Worm (Caenorhabditis elegans) whole organism, midembryonic: ENCODE results near the gene fbxa-16.
"Not testable (repeated sequence)": the region's sequence is repeated elsewhere in the genome, so short reads cannot be mapped to it uniquely, and the experiment has no call there.

Experiments
- T22C8.4 ChIP-seq: fragments of 200-800 bp; sonication (Bioruptor generic); IDR thresholded peaks from 2 replicates; pipeline ENCODE4 v1.3.6; 2022; ENCODE audit warnings: missing genetic modification characterization, missing compliant biosample characterization
- cog-1 ChIP-seq: sonication (generic microtip); optimal IDR thresholded peaks from 2 replicates; lab custom pipeline; 2016; ENCODE audit warnings: missing genetic modification characterization, missing compliant biosample characterization
- flt-1 ChIP-seq: fragments of 200-800 bp; sonication (Bioruptor generic); IDR thresholded peaks from 2 replicates; pipeline ENCODE4 v1.3.6; 2022; ENCODE audit warnings: missing genetic modification characterization, missing compliant biosample characterization
- klf-2 ChIP-seq: fragments of 200-800 bp; sonication (Bioruptor generic); conservative IDR thresholded peaks from 2 replicates; pipeline ENCODE4 v1.3.6; 2022; ENCODE audit warnings: missing genetic modification reagents, missing genetic modification characterization, missing compliant biosample characterization
- med-1 ChIP-seq: sonication (generic microtip); optimal IDR thresholded peaks from 2 replicates; lab custom pipeline; 2017; ENCODE audit warnings: missing genetic modification characterization, mild to moderate bottlenecking, missing compliant biosample characterization, antibody characterized with exemption, missing genetic modification reagents; ENCODE audit not compliant: insufficient read depth
- ref-1 ChIP-seq: fragments of 200-800 bp; sonication (Bioruptor generic); conservative IDR thresholded peaks from 2 replicates; pipeline ENCODE4 v1.3.6; 2022; ENCODE audit warnings: missing genetic modification reagents, missing genetic modification characterization, missing compliant biosample characterization
- tab-1 ChIP-seq: fragments of 200-800 bp; sonication (Bioruptor generic); IDR thresholded peaks from 2 replicates; pipeline ENCODE4 v1.3.6; 2022; ENCODE audit warnings: missing genetic modification characterization, missing compliant biosample characterization
- ztf-23 ChIP-seq: fragments of 200-800 bp; sonication (Bioruptor generic); IDR thresholded peaks from 2 replicates; pipeline ENCODE4 v1.3.6; 2022; ENCODE audit warnings: missing genetic modification reagents, missing genetic modification characterization, missing compliant biosample characterization
- ztf-29 ChIP-seq: fragments of 200-800 bp; sonication (Bioruptor generic); IDR thresholded peaks from 2 replicates; pipeline ENCODE4 v1.3.6; 2022; ENCODE audit warnings: missing genetic modification reagents, missing genetic modification characterization, missing compliant biosample characterization

The fbxa-16 gene

ce11 chrX:119363-119762 is at the start of gene fbxa-16:
Gene fbxa-16 (plus strand): TSS chrX:119663.
- TF ChIP-seq klf-2, T22C8.4, ztf-23 (GFP tag; lab: Robert Waterston, UW): not testable (repeated sequence)

ce11 chrX:84602-85001 is 34.9 kb upstream of the fbxa-16 start:
- TF ChIP-seq T22C8.4 (GFP tag; lab: Robert Waterston, UW): peak; percentile 52; the same call in 1 of the 2 replicates
- no peak for TF ChIP-seq ztf-29

- TF ChIP-seq med-1 (GFP tag; lab: Kevin White, UChicago): no peak
- no peak for TF ChIP-seq T22C8.4 (GFP tag; lab: Robert Waterston, UW)
- TF ChIP-seq flt-1 (GFP tag; lab: Robert Waterston, UW): no peak
- no peak for TF ChIP-seq tab-1
- TF ChIP-seq klf-2 (GFP tag; lab: Robert Waterston, UW): no peak
- no peak for TF ChIP-seq ztf-29
- TF ChIP-seq ztf-23 (GFP tag; lab: Robert Waterston, UW): no peak
- TF ChIP-seq ref-1 (GFP tag; lab: Robert Waterston, UW): no peak
These were observed 30.6 kb upstream of the fbxa-16 start for ce11 chrX:88905-89304.

DNA sequence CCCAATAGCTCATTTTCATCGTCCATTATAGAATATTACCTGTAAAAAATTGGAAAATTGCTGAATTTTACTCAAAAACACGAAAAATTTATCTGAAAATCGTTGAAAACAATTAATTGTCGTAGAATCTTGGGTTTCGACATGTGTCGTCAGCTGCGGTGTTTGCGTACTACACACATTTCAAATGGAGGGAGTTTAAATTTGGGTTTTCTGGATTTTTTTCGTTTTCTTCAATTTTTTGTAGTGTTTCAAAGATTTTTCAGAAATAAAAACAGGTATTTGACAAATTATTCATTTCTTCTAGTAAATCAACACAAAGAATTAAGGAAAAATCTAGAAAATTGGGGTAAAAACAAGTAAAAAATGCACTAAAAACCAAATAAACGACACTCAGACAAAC is 14.7 kb upstream of the fbxa-16 start, which contains the start of gene Y73B3A.4:
Gene Y73B3A.4, minus strand, starts transcription at position 41 of the 400 bp plus-strand sequence.
- TF ChIP-seq flt-1, ref-1, T22C8.4 (GFP tag; lab: Robert Waterston, UW): not testable (repeated sequence)

- not testable (repeated sequence) for TF ChIP-seq ztf-23 (GFP tag; lab: Robert Waterston, UW); med-1 (GFP tag; lab: Kevin White, UChicago); cog-1
These were observed 10.5 kb upstream of the fbxa-16 start, which contains the start of gene elk-2 for ce11 chrX:108929-109328. Gene elk-2 (minus strand): TSS chrX:109029.

ce11 chrX:114400-114799 is 5.1 kb upstream of the fbxa-16 start, which contains the start of gene fbxa-221:
Gene fbxa-221 (plus strand): TSS chrX:114700.
- TF ChIP-seq cog-1; ztf-29; klf-2 (GFP tag; lab: Robert Waterston, UW): not testable (repeated sequence)

DNA sequence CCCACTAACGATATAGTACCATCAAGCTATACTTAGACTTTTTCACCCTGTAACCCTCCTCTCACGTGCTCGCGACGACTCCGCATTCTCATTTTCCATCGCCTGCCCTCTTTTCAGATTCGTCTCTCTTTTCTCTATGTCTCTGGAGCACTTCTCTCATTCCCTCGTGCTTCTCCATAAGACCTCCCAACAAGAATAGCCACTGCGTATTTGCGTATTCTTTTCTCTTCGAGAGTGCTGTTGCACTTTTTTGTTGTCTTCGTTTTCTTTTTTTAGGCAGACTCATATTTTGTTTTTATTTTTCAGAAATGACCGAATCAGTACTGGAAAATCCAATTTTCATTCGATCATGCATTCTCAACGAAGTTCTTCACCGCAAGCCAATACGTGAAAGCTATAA is 2.4 kb upstream of the fbxa-16 start, which contains the start of gene fbxa-222:
Gene fbxa-222, plus strand, starts transcription at position 301 of the 400 bp plus-strand sequence.
- TF ChIP-seq ref-1 (GFP tag; lab: Robert Waterston, UW) (no peak), med-1 (GFP tag; lab: Kevin White, UChicago) (no peak), tab-1 (no peak), cog-1 (no peak), flt-1 (GFP tag; lab: Robert Waterston, UW) (no peak), klf-2 (GFP tag; lab: Robert Waterston, UW) (no peak), ztf-23 (GFP tag; lab: Robert Waterston, UW) (no peak)

- no peak for TF ChIP-seq ztf-29
- no peak for TF ChIP-seq cog-1
- TF ChIP-seq ztf-23 (GFP tag; lab: Robert Waterston, UW): no peak
- TF ChIP-seq ref-1 (GFP tag; lab: Robert Waterston, UW): no peak
- no peak for TF ChIP-seq flt-1 (GFP tag; lab: Robert Waterston, UW)
- TF ChIP-seq klf-2 (GFP tag; lab: Robert Waterston, UW): no peak
- no peak for TF ChIP-seq tab-1
- no peak for TF ChIP-seq T22C8.4 (GFP tag; lab: Robert Waterston, UW)
- TF ChIP-seq med-1 (GFP tag; lab: Kevin White, UChicago): no peak
These were observed 21.7 kb downstream of the fbxa-16 start, which contains the start of gene Y73B3A.8 for ce11 chrX:141149-141548. Gene Y73B3A.8 (minus strand): TSS chrX:141249.

DNA sequence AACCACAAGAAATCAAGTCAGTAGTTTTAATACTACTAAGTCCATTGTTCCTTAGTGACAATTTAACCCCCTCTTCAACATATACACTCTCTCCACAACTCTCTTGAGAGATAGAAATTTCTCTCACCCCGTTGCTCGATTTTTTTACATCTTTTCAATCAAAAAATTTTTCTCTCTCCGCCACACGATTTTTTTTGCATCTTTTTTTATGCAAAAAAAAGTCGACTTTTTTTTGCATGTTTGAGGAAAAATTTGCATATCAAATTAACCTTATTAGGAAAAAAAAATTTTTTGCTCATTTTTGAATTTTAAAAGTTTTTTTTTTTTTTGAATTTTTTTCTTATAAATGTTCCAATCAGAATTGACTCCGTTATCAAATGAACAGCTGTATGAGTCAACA is 27.4 kb downstream of the fbxa-16 start:
- TF ChIP-seq med-1 (GFP tag; lab: Kevin White, UChicago): no peak
- TF ChIP-seq ztf-23 (GFP tag; lab: Robert Waterston, UW): no peak
- TF ChIP-seq cog-1: no peak
- TF ChIP-seq tab-1: no peak
- no peak for TF ChIP-seq ref-1 (GFP tag; lab: Robert Waterston, UW)
- TF ChIP-seq T22C8.4 (GFP tag; lab: Robert Waterston, UW): no peak
- no peak for TF ChIP-seq ztf-29
- TF ChIP-seq flt-1 (GFP tag; lab: Robert Waterston, UW): no peak
- no peak for TF ChIP-seq klf-2 (GFP tag; lab: Robert Waterston, UW)

- TF ChIP-seq ref-1 (GFP tag; lab: Robert Waterston, UW) (no peak), klf-2 (GFP tag; lab: Robert Waterston, UW) (no peak), med-1 (GFP tag; lab: Kevin White, UChicago) (no peak), ztf-23 (GFP tag; lab: Robert Waterston, UW) (no peak), T22C8.4 (GFP tag; lab: Robert Waterston, UW) (no peak), ztf-29 (no peak), flt-1 (GFP tag; lab: Robert Waterston, UW) (no peak), tab-1 (no peak), cog-1 (no peak)
These were observed 28.4 kb downstream of the fbxa-16 start, which contains the start of gene Y73B3A.11 for ce11 chrX:147824-148223. Gene Y73B3A.11 (plus strand): TSS chrX:148124.

DNA sequence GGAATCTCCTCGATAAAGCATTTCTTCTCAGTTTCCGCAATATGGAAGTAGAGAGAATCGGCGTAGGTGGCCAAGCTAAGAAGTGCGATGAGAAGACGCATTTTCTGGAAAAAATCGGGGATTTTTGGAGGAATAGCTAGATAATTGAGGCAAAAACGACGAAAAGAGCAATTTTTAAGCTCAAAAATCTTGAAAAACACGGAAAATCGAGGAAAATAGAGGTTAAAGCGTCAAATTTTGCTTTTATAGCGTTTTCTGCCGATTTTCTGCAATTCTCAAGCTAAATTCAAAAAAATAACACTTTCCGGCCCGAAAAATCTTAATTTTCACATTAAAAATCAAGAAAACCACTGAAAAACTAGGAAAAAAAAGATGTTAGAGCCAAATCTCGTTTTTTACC is 43.6 kb downstream of the fbxa-16 start, which contains the start of gene tmed-12:
Gene tmed-12, minus strand, starts transcription at position 101 of the 400 bp plus-strand sequence.
- TF ChIP-seq tab-1; T22C8.4 (GFP tag; lab: Robert Waterston, UW); ztf-23 (GFP tag; lab: Robert Waterston, UW): not testable (repeated sequence)
